Worm (Caenorhabditis elegans): ENCODE measurements around the gene nas-12.

DNA sequence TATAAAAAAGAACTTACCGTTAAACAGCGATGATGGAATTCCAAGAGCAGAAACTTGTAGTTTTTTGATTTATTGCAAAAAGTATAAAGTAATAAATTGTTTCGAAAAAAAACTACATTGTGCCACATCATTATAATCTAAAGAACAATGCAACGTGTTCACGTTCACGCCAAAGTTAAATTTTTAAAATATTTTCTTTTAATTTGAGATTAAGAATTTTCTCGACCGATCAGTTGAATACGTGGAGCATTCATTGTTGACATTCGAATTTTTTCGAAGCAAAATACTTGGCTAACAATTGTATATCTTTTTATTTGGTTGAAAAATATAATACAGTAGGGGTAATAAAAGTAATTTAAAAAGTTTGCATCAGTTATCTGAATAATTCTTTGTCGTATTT lies 7.1 kb downstream of the nas-12 start, which contains the start of gene F01G10.5:
- no peak for TF ChIP-seq ama-1 (optimal IDR thresholded peaks at IDR 0.05)
- TF ChIP-seq pag-3 (tag; optimal IDR thresholded peaks at IDR 0.05; ENCODE audit: borderline replicate concordance) = no peak
- no peak for TF ChIP-seq rnt-1 (tag; optimal IDR thresholded peaks at IDR 0.05)
- TF ChIP-seq nhr-11 (tag; optimal IDR thresholded peaks at IDR 0.05) = no peak
- TF ChIP-seq hlh-15 (tag; optimal IDR thresholded peaks at IDR 0.05) = no peak
- TF ChIP-seq hlh-30 (tag; optimal IDR thresholded peaks at IDR 0.05; ENCODE audit: insufficient read depth) = no peak
- TF ChIP-seq pha-4 (tag; optimal IDR thresholded peaks at IDR 0.05) = no peak
- TF ChIP-seq unc-86 (tag; optimal IDR thresholded peaks at IDR 0.05) = no peak
- no peak for TF ChIP-seq nfya-1 (tag; optimal IDR thresholded peaks at IDR 0.05)
- TF ChIP-seq ceh-2 (tag; optimal IDR thresholded peaks at IDR 0.05) = no peak
- TF ChIP-seq ceh-19 (GFP tag; optimal IDR thresholded peaks at IDR 0.05) = no peak
- TF ChIP-seq elt-2 (tag; optimal IDR thresholded peaks at IDR 0.05) = no peak
- no peak for TF ChIP-seq fkh-6 (tag; optimal IDR thresholded peaks at IDR 0.05)
- no peak for TF ChIP-seq elt-4 (tag; optimal IDR thresholded peaks at IDR 0.05)

Data from whole organism, late embryonic.